Fruit fly (Drosophila melanogaster): ENCODE results near the gene Gyc32E.

The Gyc32E gene

dm6 chr2L:11123499-11123898 is 25.4 kb downstream of the Gyc32E start, which contains the start of the genes Csl4 and Nup160 (continued):
- peak; percentile 6 for TF ChIP-seq CG3838 (GFP tag; optimal IDR thresholded peaks at IDR 0.05)
- TF ChIP-seq CG14667 (GFP tag; IDR thresholded peaks at IDR 0.05) = 0 out of 2 replicates have a peak, but pooled peaks have one; percentile 34
- peak; percentile 68 for TF ChIP-seq CG18476 (GFP tag; optimal IDR thresholded peaks at IDR 0.05)
- TF ChIP-seq pfk (GFP tag; optimal IDR thresholded peaks at IDR 0.05) = no peak
- TF ChIP-seq CG11696 (GFP tag; IDR thresholded peaks at IDR 0.05) = 0 out of 2 replicates have a peak, but pooled peaks have one; percentile 8
- peak; percentile 92 for TF ChIP-seq CG13624 (GFP tag; optimal IDR thresholded peaks at IDR 0.05)
- peak; percentile 82 for TF ChIP-seq shn (GFP tag; optimal IDR thresholded peaks at IDR 0.05)
- TF ChIP-seq MESR4 (GFP tag; optimal IDR thresholded peaks at IDR 0.05) = peak; percentile 18
- peak; percentile 76 for TF ChIP-seq CG9817 (tag; optimal IDR thresholded peaks at IDR 0.05)
- peak; percentile 79 for TF ChIP-seq Mad (GFP tag; optimal IDR thresholded peaks at IDR 0.05)
- TF ChIP-seq hbn (GFP tag; IDR thresholded peaks at IDR 0.05; ENCODE audit: partially characterized antibody) = 0 out of 2 replicates have a peak, but pooled peaks have one; percentile 32
- TF ChIP-seq unc-4 (GFP tag; IDR thresholded peaks at IDR 0.05; ENCODE audit: partially characterized antibody) = 0 out of 2 replicates have a peak, but pooled peaks have one; percentile 29
- peak; percentile 62 for TF ChIP-seq esg (GFP tag; conservative IDR thresholded peaks at IDR 0.05)
- TF ChIP-seq CG7271 (tag; optimal IDR thresholded peaks at IDR 0.05) = peak; percentile 7
- TF ChIP-seq psq (GFP tag; optimal IDR thresholded peaks at IDR 0.05) = peak; percentile 26
- TF ChIP-seq E2f2 (GFP tag; IDR thresholded peaks at IDR 0.05) = peak; percentile 67
- no peak for TF ChIP-seq sr (GFP tag; IDR thresholded peaks at IDR 0.05)
- TF ChIP-seq stc (GFP tag; IDR thresholded peaks at IDR 0.05) = peak; percentile 57
- TF ChIP-seq CG8290 (GFP tag; optimal IDR thresholded peaks at IDR 0.05) = peak; percentile 63
- no peak for TF ChIP-seq CG8290 (tag; optimal IDR thresholded peaks at IDR 0.05)
- peak; percentile 51 for TF ChIP-seq Oli (tag; optimal IDR thresholded peaks at IDR 0.05)
- peak; percentile 69 for TF ChIP-seq CG17186 (GFP tag; optimal IDR thresholded peaks at IDR 0.05)
- peak; percentile 77 for TF ChIP-seq CG14710 (tag; optimal IDR thresholded peaks at IDR 0.05)
- peak; percentile 85 for TF ChIP-seq ken (GFP tag; IDR thresholded peaks at IDR 0.05)
- TF ChIP-seq Xrp1 (GFP tag; IDR thresholded peaks at IDR 0.05) = peak; percentile 83
- 0 out of 2 replicates have a peak, but pooled peaks have one; percentile 33 for TF ChIP-seq toy (GFP tag; IDR thresholded peaks at IDR 0.05)
- TF ChIP-seq tap (tag; optimal IDR thresholded peaks at IDR 0.05) = no peak
- peak; percentile 56 for TF ChIP-seq HHEX (GFP tag; optimal IDR thresholded peaks at IDR 0.05)
- TF ChIP-seq HLH3B (GFP tag; IDR thresholded peaks at IDR 0.05) = peak; percentile 74
- TF ChIP-seq CG10431 (GFP tag; optimal IDR thresholded peaks at IDR 0.05) = peak; percentile 10
- TF ChIP-seq CG15696 (tag; optimal IDR thresholded peaks at IDR 0.05) = peak; percentile 49
- TF ChIP-seq fd64A (GFP tag; optimal IDR thresholded peaks at IDR 0.05) = no peak
- TF ChIP-seq CrebB (tag; optimal IDR thresholded peaks at IDR 0.05) = peak; percentile 65
- peak; percentile 24 for TF ChIP-seq CG1233 (GFP tag; optimal IDR thresholded peaks at IDR 0.05)
- peak; percentile 87 for TF ChIP-seq vfl (GFP tag; optimal IDR thresholded peaks at IDR 0.05)
- TF ChIP-seq CG17361 (GFP tag; IDR thresholded peaks at IDR 0.05) = no peak
- peak; percentile 86 for TF ChIP-seq CG32532 (GFP tag; IDR thresholded peaks at IDR 0.05)
- peak; percentile 79 for TF ChIP-seq stwl (tag; optimal IDR thresholded peaks at IDR 0.05)
- peak; percentile 69 for TF ChIP-seq CG8089 (GFP tag; optimal IDR thresholded peaks at IDR 0.05)
- TF ChIP-seq trem (tag; optimal IDR thresholded peaks at IDR 0.05) = peak; percentile 83
- peak; percentile 50 for TF ChIP-seq CG7928 (GFP tag; optimal IDR thresholded peaks at IDR 0.05)
- TF ChIP-seq gcm2 (GFP tag; optimal IDR thresholded peaks at IDR 0.05) = peak; percentile 81
- TF ChIP-seq lilli (GFP tag; optimal IDR thresholded peaks at IDR 0.05) = peak; percentile 92
- 0 out of 3 replicates have a peak, but pooled peaks have one; percentile 62 for TF ChIP-seq otp (GFP tag; IDR thresholded peaks at IDR 0.05)
- peak; percentile 0 for TF ChIP-seq org-1 (GFP tag; optimal IDR thresholded peaks at IDR 0.05)
- TF ChIP-seq HmgD (GFP tag; optimal IDR thresholded peaks at IDR 0.05) = peak; percentile 73
- TF ChIP-seq ab (GFP tag; optimal IDR thresholded peaks at IDR 0.05) = no peak
- no peak for TF ChIP-seq Hr39 (optimal IDR thresholded peaks at IDR 0.05)
- TF ChIP-seq CG6272 (GFP tag; IDR thresholded peaks at IDR 0.05) = peak; percentile 61; the same call in 1 of the 2 replicates
- peak; percentile 88 for TF ChIP-seq Bteb2 (GFP tag; optimal IDR thresholded peaks at IDR 0.05)
- peak; percentile 55 for TF ChIP-seq Elba2 (GFP tag; optimal IDR thresholded peaks at IDR 0.05)
- no peak for TF ChIP-seq amos (GFP tag; IDR thresholded peaks at IDR 0.05; ENCODE audit: partially characterized antibody)

Data from whole organism, embryonic.